Fruit fly (Drosophila melanogaster) whole organism, embryonic: ENCODE data around the gene CG34290.
A peak's percentile ranks its signal among the peaks of the same experiment; 100 is the strongest.

Experiments used
- Antp ChIP-seq: fragments of 200-800 bp; sonication (Bioruptor generic); optimal IDR thresholded peaks from 3 replicates; lab custom pipeline; 2016; ENCODE audit warnings: missing biosample characterization, missing genetic modification characterization
- BtbVII ChIP-seq: fragments of 200-800 bp; sonication (Bioruptor generic); optimal IDR thresholded peaks from 3 replicates; lab custom pipeline; 2017; ENCODE audit warnings: missing biosample characterization, mild to moderate bottlenecking, missing genetic modification characterization
- CG10366 ChIP-seq: fragments of 200-800 bp; sonication (Bioruptor generic); IDR thresholded peaks from 2 replicates; pipeline ENCODE4 v1.3.6; 2022; ENCODE audit warnings: missing biosample characterization, missing genetic modification characterization
- CG10654 ChIP-seq: fragments of 200-800 bp; sonication (Bioruptor generic); optimal IDR thresholded peaks from 2 replicates; lab custom pipeline; 2016; ENCODE audit warnings: missing biosample characterization, missing genetic modification characterization
- CG10959 ChIP-seq: fragments of 200-800 bp; sonication (Bioruptor generic); IDR thresholded peaks from 2 replicates; pipeline ENCODE4 v1.3.6; 2022; ENCODE audit warnings: missing biosample characterization, missing genetic modification characterization
- CG12104 ChIP-seq: fragments of 200-800 bp; sonication (Bioruptor generic); optimal IDR thresholded peaks from 3 replicates; lab custom pipeline; 2016; ENCODE audit warnings: missing biosample characterization, missing genetic modification characterization
- CG12236 ChIP-seq: fragments of 200-800 bp; sonication (Bioruptor generic); optimal IDR thresholded peaks from 2 replicates; lab custom pipeline; 2016; ENCODE audit warnings: missing biosample characterization, missing genetic modification characterization
- CG14965 ChIP-seq: fragments of 200-800 bp; sonication (Bioruptor generic); optimal IDR thresholded peaks from 2 replicates; lab custom pipeline; 2016; ENCODE audit warnings: missing biosample characterization, missing genetic modification characterization, borderline replicate concordance
- CG2120 ChIP-seq: fragments of 200-800 bp; sonication (Bioruptor generic); optimal IDR thresholded peaks from 3 replicates; lab custom pipeline; 2016; ENCODE audit warnings: missing biosample characterization, missing genetic modification characterization
- CG3838 ChIP-seq: fragments of 200-800 bp; sonication (Bioruptor generic); optimal IDR thresholded peaks from 3 replicates; lab custom pipeline; 2016; ENCODE audit warnings: missing biosample characterization, missing genetic modification characterization
- CG4360 ChIP-seq: fragments of 200-800 bp; sonication (Bioruptor generic); IDR thresholded peaks from 2 replicates; pipeline ENCODE4 v1.3.6; 2022; ENCODE audit warnings: missing biosample characterization, missing genetic modification characterization
- CG4404 ChIP-seq: fragments of 200-800 bp; sonication (Bioruptor generic); IDR thresholded peaks from 2 replicates; pipeline ENCODE4 v1.3.6; 2022; ENCODE audit warnings: missing biosample characterization, missing genetic modification characterization
- CG6813 ChIP-seq: fragments of 200-800 bp; sonication (Bioruptor generic); optimal IDR thresholded peaks from 2 replicates; lab custom pipeline; 2017; ENCODE audit warnings: missing biosample characterization, missing genetic modification characterization, mild to moderate bottlenecking, moderate library complexity, missing genetic modification reagents
- CG7372 ChIP-seq: fragments of 200-800 bp; sonication (Bioruptor generic); IDR thresholded peaks from 2 replicates; pipeline ENCODE4 v1.3.6; 2022; ENCODE audit warnings: missing biosample characterization, missing genetic modification characterization
- CG7839 ChIP-seq: fragments of 200-800 bp; sonication (Bioruptor generic); optimal IDR thresholded peaks from 3 replicates; lab custom pipeline; 2018; ENCODE audit warnings: missing biosample characterization, mild to moderate bottlenecking, missing genetic modification characterization, moderate library complexity
- CG8290 ChIP-seq, 3 experiments: fragments of 200-800 bp; sonication (Bioruptor generic); optimal IDR thresholded peaks; 2 replicates each; lab custom pipeline; 2016 to 2019; ENCODE audit warnings: missing biosample characterization in 3 of 3, missing genetic modification characterization in 3 of 3, mild to moderate bottlenecking in 2 of 3, moderate library complexity in 1 of 3
- CG8388 ChIP-seq: fragments of 200-800 bp; sonication (Bioruptor generic); optimal IDR thresholded peaks from 2 replicates; lab custom pipeline; 2019; ENCODE audit warnings: missing biosample characterization, mild to moderate bottlenecking, missing genetic modification characterization, moderate library complexity
- CTCF ChIP-seq: fragments of 200-800 bp; sonication (Bioruptor generic); optimal IDR thresholded peaks from 2 replicates; lab custom pipeline; 2017; ENCODE audit warnings: missing biosample characterization, mild to moderate bottlenecking, missing genetic modification characterization, moderate library complexity
- Dfd ChIP-seq, 2 experiments: fragments of >200 bp; optimal IDR thresholded peaks; 2 replicates each; lab custom pipeline; 2017; ENCODE audit warnings: missing biosample characterization in 2 of 2, missing genetic modification characterization in 2 of 2
- Doc2 ChIP-seq: fragments of 200-800 bp; sonication (Bioruptor generic); IDR thresholded peaks from 2 replicates; pipeline ENCODE4 v1.3.6; 2022; ENCODE audit warnings: missing biosample characterization, missing genetic modification characterization
- Doc3 ChIP-seq: fragments of 200-800 bp; sonication (Bioruptor generic); IDR thresholded peaks from 3 replicates; pipeline ENCODE4 v1.3.6; 2022; ENCODE audit warnings: missing biosample characterization, missing genetic modification characterization; ENCODE audit not compliant: partially characterized antibody
- Dp ChIP-seq: fragments of 200-800 bp; sonication (Bioruptor generic); optimal IDR thresholded peaks from 2 replicates; lab custom pipeline; 2018; ENCODE audit warnings: missing biosample characterization, mild to moderate bottlenecking, missing genetic modification characterization, moderate library complexity
- Hr51 ChIP-seq, 2 experiments: fragments of 200-800 bp; sonication (Bioruptor generic); optimal IDR thresholded peaks; 2 replicates in 1 of 2; 3 replicates in 1 of 2; lab custom pipeline; 2016 to 2018; ENCODE audit warnings: missing biosample characterization in 2 of 2, missing genetic modification characterization in 2 of 2, mild to moderate bottlenecking in 1 of 2, moderate library complexity in 1 of 2
- MESR4 ChIP-seq: fragments of 200-800 bp; sonication (Bioruptor generic); optimal IDR thresholded peaks from 2 replicates; lab custom pipeline; 2018; ENCODE audit warnings: missing biosample characterization, mild to moderate bottlenecking, missing genetic modification characterization, moderate library complexity
- Mrtf ChIP-seq: fragments of 200-800 bp; sonication (Bioruptor generic); IDR thresholded peaks from 3 replicates; pipeline ENCODE4 v1.3.6; 2022; ENCODE audit warnings: missing biosample characterization, missing genetic modification characterization
- Myb ChIP-seq: fragments of 200-800 bp; sonication (Bioruptor generic); optimal IDR thresholded peaks from 2 replicates; lab custom pipeline; 2016; ENCODE audit warnings: missing biosample characterization, missing genetic modification characterization
- Oli ChIP-seq: fragments of 200-800 bp; sonication (Bioruptor generic); optimal IDR thresholded peaks from 2 replicates; lab custom pipeline; 2018; ENCODE audit warnings: missing biosample characterization, mild to moderate bottlenecking, missing genetic modification characterization, moderate library complexity
- Sox100B ChIP-seq: fragments of 200-800 bp; sonication (Bioruptor generic); optimal IDR thresholded peaks from 3 replicates; lab custom pipeline; 2018; ENCODE audit warnings: missing biosample characterization, mild to moderate bottlenecking, missing genetic modification characterization
- Taf1 ChIP-seq: fragments of 200-800 bp; sonication (Bioruptor generic); IDR thresholded peaks from 2 replicates; pipeline ENCODE4 v1.3.6; 2022; ENCODE audit warnings: missing biosample characterization, missing genetic modification characterization
- Trl ChIP-seq, 3 experiments: fragments of >200 bp in 2 of 3; fragments of 200-800 bp in 1 of 3; sonication (Bioruptor generic) in 1 of 3; optimal IDR thresholded peaks; 2 replicates in 1 of 3; 3 replicates in 2 of 3; lab custom pipeline; 2016 to 2017; ENCODE audit warnings: missing biosample characterization in 1 of 3, missing genetic modification characterization in 1 of 3
- cad ChIP-seq: fragments of >200 bp; optimal IDR thresholded peaks from 2 replicates; lab custom pipeline; 2017; ENCODE audit warnings: missing biosample characterization, missing genetic modification characterization
- chif ChIP-seq, 2 experiments: fragments of 200-800 bp; sonication (Bioruptor generic); optimal IDR thresholded peaks; 3 replicates each; lab custom pipeline; 2016; ENCODE audit warnings: missing biosample characterization in 2 of 2, missing genetic modification characterization in 2 of 2
- ci ChIP-seq: fragments of 200-800 bp; sonication (Bioruptor generic); IDR thresholded peaks from 3 replicates; pipeline ENCODE4 v1.3.6; 2022; ENCODE audit warnings: missing biosample characterization, missing genetic modification characterization
- corto ChIP-seq: fragments of 200-800 bp; sonication (Bioruptor generic); optimal IDR thresholded peaks from 2 replicates; lab custom pipeline; 2016; ENCODE audit warnings: missing biosample characterization, mild to moderate bottlenecking, missing genetic modification characterization, moderate library complexity
- crol ChIP-seq: fragments of 200-800 bp; sonication (Bioruptor generic); IDR thresholded peaks from 2 replicates; pipeline ENCODE4 v1.3.6; 2022; ENCODE audit warnings: missing biosample characterization, missing genetic modification characterization
- cwo ChIP-seq: fragments of 200-800 bp; sonication (Bioruptor generic); optimal IDR thresholded peaks from 3 replicates; lab custom pipeline; 2017; ENCODE audit warnings: missing biosample characterization, missing genetic modification characterization, mild to moderate bottlenecking, moderate library complexity, missing genetic modification reagents
- da ChIP-seq: fragments of 200-800 bp; sonication (Bioruptor generic); optimal IDR thresholded peaks from 2 replicates; lab custom pipeline; 2016; ENCODE audit warnings: missing biosample characterization, missing genetic modification characterization
- gro ChIP-seq: fragments of 200-800 bp; sonication (Bioruptor generic); optimal IDR thresholded peaks from 2 replicates; lab custom pipeline; 2016; ENCODE audit warnings: missing biosample characterization, missing genetic modification characterization
- h ChIP-seq: fragments of >200 bp; optimal IDR thresholded peaks from 2 replicates; lab custom pipeline; 2017
- hb ChIP-seq: fragments of 200-800 bp; sonication (Bioruptor generic); IDR thresholded peaks from 3 replicates; pipeline ENCODE4 v1.3.6; 2022; ENCODE audit warnings: missing biosample characterization, missing genetic modification characterization; ENCODE audit not compliant: partially characterized antibody
- hbn ChIP-seq: fragments of 200-800 bp; sonication (Bioruptor generic); IDR thresholded peaks from 2 replicates; pipeline ENCODE4 v1.3.6; 2022; ENCODE audit warnings: missing biosample characterization, missing genetic modification characterization; ENCODE audit not compliant: partially characterized antibody
- lab ChIP-seq: fragments of 200-800 bp; sonication (Bioruptor generic); optimal IDR thresholded peaks from 3 replicates; lab custom pipeline; 2017; ENCODE audit warnings: missing biosample characterization, missing genetic modification characterization, mild to moderate bottlenecking, moderate library complexity, missing genetic modification reagents
- lola ChIP-seq, 3 experiments: fragments of >200 bp in 2 of 3; fragments of 200-800 bp in 1 of 3; sonication (Bioruptor generic) in 1 of 3; optimal IDR thresholded peaks; 2 replicates each; lab custom pipeline; 2017 to 2019; ENCODE audit warnings: missing biosample characterization in 3 of 3, missing genetic modification characterization in 3 of 3, mild to moderate bottlenecking in 1 of 3, moderate library complexity in 1 of 3
- nmo ChIP-seq: fragments of 200-800 bp; sonication (Bioruptor generic); optimal IDR thresholded peaks from 2 replicates; lab custom pipeline; 2018; ENCODE audit warnings: missing biosample characterization, mild to moderate bottlenecking, missing genetic modification characterization, moderate library complexity
- org-1 ChIP-seq: fragments of 200-800 bp; sonication (Bioruptor generic); optimal IDR thresholded peaks from 2 replicates; lab custom pipeline; 2017; ENCODE audit warnings: missing biosample characterization, missing genetic modification characterization
- pho ChIP-seq: fragments of 200-800 bp; sonication (Bioruptor generic); optimal IDR thresholded peaks from 2 replicates; lab custom pipeline; 2016; ENCODE audit warnings: missing biosample characterization, missing genetic modification characterization
- pzg ChIP-seq: fragments of 200-800 bp; sonication (Bioruptor generic); optimal IDR thresholded peaks from 3 replicates; lab custom pipeline; 2018; ENCODE audit warnings: missing biosample characterization, mild to moderate bottlenecking, missing genetic modification characterization, moderate library complexity
- tx ChIP-seq: fragments of 200-800 bp; sonication (Bioruptor generic); optimal IDR thresholded peaks from 2 replicates; lab custom pipeline; 2016; ENCODE audit warnings: missing biosample characterization, missing genetic modification characterization
- wdn ChIP-seq: fragments of 200-800 bp; sonication (Bioruptor generic); IDR thresholded peaks from 2 replicates; pipeline ENCODE4 v1.3.6; 2022; ENCODE audit warnings: missing biosample characterization, missing genetic modification characterization

The CG34290 gene

dm6 chr3R:24289768-24290349 lies at the start of gene CG34290, which contains the start of gene Uck (continued):
- peak; percentile 90 for TF ChIP-seq gro
- TF ChIP-seq CG4360 (GFP tag; lab: Robert Waterston, UW) = 0 out of 2 replicates have a peak, but pooled peaks have one; percentile 18
- TF ChIP-seq hb (GFP tag; lab: Robert Waterston, UW) = peak; percentile 62; the same call in 2 of the 3 replicates
- peak; percentile 76 for TF ChIP-seq BtbVII
- no peak for TF ChIP-seq h (lab: Kevin White, UChicago)
- TF ChIP-seq chif (GFP tag; optimal IDR thresholded peaks at IDR 0.05; lab: Kevin White, UChicago) = peak; percentile 53 to 77
- TF ChIP-seq lola (GFP tag; optimal IDR thresholded peaks at IDR 0.05; lab: Kevin White, UChicago) = peak in 1 of 3 experiments; percentile 39
- 0 out of 2 replicates have a peak, but pooled peaks have one; percentile 34 for TF ChIP-seq CG7372 (GFP tag; lab: Robert Waterston, UW)
- no peak for TF ChIP-seq Taf1
- peak; percentile 42 for TF ChIP-seq CG8290 (GFP tag; optimal IDR thresholded peaks at IDR 0.05; lab: Kevin White, UChicago)
- peak; percentile 41 to 89 for TF ChIP-seq CG8290 (tag; optimal IDR thresholded peaks at IDR 0.05; lab: Kevin White, UChicago)
- peak; percentile 99 for TF ChIP-seq Myb (GFP tag; lab: Kevin White, UChicago)
- peak; percentile 85 for TF ChIP-seq hbn (GFP tag; lab: Robert Waterston, UW)
- TF ChIP-seq wdn (GFP tag; lab: Robert Waterston, UW) = 0 out of 2 replicates have a peak, but pooled peaks have one; percentile 54
- TF ChIP-seq nmo (GFP tag; lab: Kevin White, UChicago) = peak; percentile 74
- TF ChIP-seq Mrtf (GFP tag; lab: Robert Waterston, UW) = no peak
- TF ChIP-seq CTCF (GFP tag; lab: Kevin White, UChicago) = peak; percentile 58
- no peak for TF ChIP-seq corto (GFP tag; lab: Kevin White, UChicago)
- peak; percentile 89 for TF ChIP-seq pzg
- peak; percentile 63 for TF ChIP-seq org-1 (GFP tag; lab: Kevin White, UChicago)
- TF ChIP-seq cad (GFP tag; lab: Kevin White, UChicago) = no peak
- no peak for TF ChIP-seq CG4404 (GFP tag; lab: Robert Waterston, UW)
- TF ChIP-seq pho (GFP tag; lab: Kevin White, UChicago) = peak; percentile 63
- peak; percentile 59 for TF ChIP-seq Antp
- TF ChIP-seq CG2120 (GFP tag; lab: Kevin White, UChicago) = peak; percentile 61
- no peak for TF ChIP-seq Dfd (GFP tag; optimal IDR thresholded peaks at IDR 0.05; lab: Kevin White, UChicago)
- TF ChIP-seq CG12236 (GFP tag; lab: Kevin White, UChicago) = peak; percentile 72
- TF ChIP-seq Doc3 = peak; percentile 77
- TF ChIP-seq Trl (optimal IDR thresholded peaks at IDR 0.05; lab: Kevin White, UChicago) = no peak
- peak; percentile 84 for TF ChIP-seq Trl (GFP tag; optimal IDR thresholded peaks at IDR 0.05; lab: Kevin White, UChicago)
- no peak for TF ChIP-seq CG14965 (GFP tag; lab: Kevin White, UChicago)
- peak; percentile 77 for TF ChIP-seq MESR4 (GFP tag; lab: Kevin White, UChicago)
- peak; percentile 38 for TF ChIP-seq CG8388 (GFP tag; lab: Kevin White, UChicago)
- TF ChIP-seq lab (GFP tag; lab: Kevin White, UChicago) = peak; percentile 93
- peak; percentile 23 for TF ChIP-seq cwo (GFP tag; lab: Kevin White, UChicago)
- TF ChIP-seq CG6813 = peak; percentile 81
- peak; percentile 81 for TF ChIP-seq CG12104 (GFP tag; lab: Kevin White, UChicago)
- peak; percentile 79 for TF ChIP-seq Sox100B (GFP tag; lab: Kevin White, UChicago)
- peak; percentile 47 for TF ChIP-seq Oli
- TF ChIP-seq CG7839 (tag; lab: Kevin White, UChicago) = peak; percentile 66
- no peak for TF ChIP-seq CG3838
- peak; percentile 37; the same call in 1 of the 2 replicates for TF ChIP-seq crol (GFP tag; lab: Robert Waterston, UW)
- peak; percentile 54 for TF ChIP-seq CG10654
- peak; percentile 67 for TF ChIP-seq tx (GFP tag; lab: Kevin White, UChicago)
- peak; percentile 94 for TF ChIP-seq ci
- TF ChIP-seq Dp (GFP tag; lab: Kevin White, UChicago) = peak; percentile 63
- TF ChIP-seq da (GFP tag; lab: Kevin White, UChicago) = peak; percentile 52
- TF ChIP-seq Doc2 (GFP tag; lab: Robert Waterston, UW) = no peak
- peak; percentile 66 for TF ChIP-seq CG10366 (GFP tag; lab: Robert Waterston, UW)
- peak; percentile 30; the same call in 1 of the 2 replicates for TF ChIP-seq CG10959 (GFP tag; lab: Robert Waterston, UW)
- peak; percentile 63 to 68 for TF ChIP-seq Hr51 (GFP tag; optimal IDR thresholded peaks at IDR 0.05; lab: Kevin White, UChicago)
